Worm (Caenorhabditis elegans) whole organism, young adult: Measurements from ENCODE around the gene srbc-34.

Source experiments
- Y79H2A.3 ChIP-seq: fragments of 200-800 bp; sonication (Bioruptor generic); conservative IDR thresholded peaks from 2 replicates; pipeline ENCODE4 v1.3.6; 2022; ENCODE audit warnings: missing genetic modification reagents, missing genetic modification characterization, missing compliant biosample characterization
- ama-1 ChIP-seq, 3 experiments: fragments of 150-350 bp in 1 of 3; sonication (generic microtip) in 2 of 3; optimal IDR thresholded peaks; 2 replicates each; lab custom pipeline; 2014 to 2018; ENCODE audit warnings: missing biosample characterization in 2 of 3, missing genetic modification characterization in 2 of 3, missing genetic modification reagents in 2 of 3
- dpl-1 ChIP-seq: fragments of 150-350 bp; optimal IDR thresholded peaks from 2 replicates; lab custom pipeline; 2014; ENCODE audit warnings: missing biosample characterization, missing genetic modification reagents, missing genetic modification characterization
- hlh-12 ChIP-seq: sonication (generic microtip); optimal IDR thresholded peaks from 2 replicates; lab custom pipeline; 2016; ENCODE audit warnings: missing genetic modification characterization, missing compliant biosample characterization
- mel-28 ChIP-seq: sonication (generic microtip); optimal IDR thresholded peaks from 2 replicates; lab custom pipeline; 2016; ENCODE audit warnings: borderline replicate concordance, mild to moderate bottlenecking, missing genetic modification characterization, missing compliant biosample characterization
- nfya-2 ChIP-seq: fragments of 200-800 bp; sonication (Bioruptor generic); IDR thresholded peaks from 2 replicates; pipeline ENCODE4 v1.3.6; 2022; ENCODE audit warnings: missing genetic modification reagents, missing genetic modification characterization, missing compliant biosample characterization
- nhr-80 ChIP-seq: sonication (generic microtip); optimal IDR thresholded peaks from 2 replicates; lab custom pipeline; 2016; ENCODE audit warnings: missing genetic modification characterization, missing compliant biosample characterization
- unc-62 ChIP-seq: fragments of 150-350 bp; optimal IDR thresholded peaks from 2 replicates; lab custom pipeline; 2014; ENCODE audit warnings: missing biosample characterization, missing genetic modification reagents, missing genetic modification characterization

DNA sequence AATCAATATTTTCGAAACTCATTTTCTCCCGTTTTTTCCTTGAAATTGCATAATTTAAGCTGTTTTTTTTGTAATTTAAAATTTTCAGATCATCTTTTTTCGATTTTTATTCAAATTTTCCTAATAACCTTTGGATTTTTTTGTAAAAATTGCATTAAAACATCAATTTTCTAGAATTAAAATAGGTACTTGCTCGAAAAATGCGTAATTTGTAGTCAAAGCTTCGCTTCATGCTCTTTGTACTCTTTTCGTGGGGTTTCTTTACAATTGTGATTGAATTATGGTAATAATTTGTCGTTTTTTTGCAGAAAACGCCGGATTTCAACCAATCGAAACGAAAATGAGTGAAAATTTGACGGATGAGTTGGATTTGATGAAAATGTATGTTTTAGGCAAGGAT, 7.2 kb upstream of the srbc-34 start, which contains the start of gene fog-2:
- TF ChIP-seq mel-28 (tag; lab: Kevin White, UChicago), result no peak
- TF ChIP-seq unc-62, result no peak
- TF ChIP-seq hlh-12 (tag; lab: Kevin White, UChicago), result no peak
- no peak for TF ChIP-seq ama-1 (optimal IDR thresholded peaks at IDR 0.05; lab: Kevin White, UChicago)
- no peak for TF ChIP-seq ama-1 (GFP tag; optimal IDR thresholded peaks at IDR 0.05; lab: Kevin White, UChicago)
- no peak for TF ChIP-seq nfya-2 (GFP tag; lab: Robert Waterston, UW)
- TF ChIP-seq Y79H2A.3 (GFP tag; lab: Robert Waterston, UW), result no peak
- TF ChIP-seq dpl-1 (GFP tag; lab: Kevin White, UChicago), result no peak
- no peak for TF ChIP-seq nhr-80 (tag; lab: Kevin White, UChicago)
